Fruit fly (Drosophila melanogaster): ENCODE measurements around the gene foxo.

foxo gene

DNA sequence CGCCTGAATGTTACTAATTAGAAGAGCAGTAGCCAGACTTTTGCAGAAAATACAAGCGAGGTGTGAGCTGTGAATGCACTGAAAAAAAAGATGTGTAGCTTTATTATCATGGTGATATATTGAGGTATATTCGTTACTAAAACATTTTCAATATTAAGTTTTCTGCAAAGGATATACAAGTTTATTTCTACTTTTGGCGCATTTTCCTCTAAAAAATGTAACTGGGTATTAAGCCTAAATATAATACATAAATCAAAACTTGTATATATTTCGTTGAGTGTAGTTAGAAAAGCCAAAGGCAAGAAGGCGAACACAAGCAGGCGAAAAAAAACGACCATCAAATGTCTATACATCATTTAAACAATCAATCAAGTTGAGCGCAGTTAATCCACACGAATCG lies 15.1 kb upstream of the foxo start:
- TF ChIP-seq CG17801 (GFP tag; optimal IDR thresholded peaks at IDR 0.05; ENCODE audit: partially characterized antibody), result no peak

- TF ChIP-seq CG17801 (GFP tag; optimal IDR thresholded peaks at IDR 0.05; ENCODE audit: partially characterized antibody), result no peak
Measured at dm6 chr3R:14044361-14044860, 12.3 kb upstream of the foxo start.

DNA sequence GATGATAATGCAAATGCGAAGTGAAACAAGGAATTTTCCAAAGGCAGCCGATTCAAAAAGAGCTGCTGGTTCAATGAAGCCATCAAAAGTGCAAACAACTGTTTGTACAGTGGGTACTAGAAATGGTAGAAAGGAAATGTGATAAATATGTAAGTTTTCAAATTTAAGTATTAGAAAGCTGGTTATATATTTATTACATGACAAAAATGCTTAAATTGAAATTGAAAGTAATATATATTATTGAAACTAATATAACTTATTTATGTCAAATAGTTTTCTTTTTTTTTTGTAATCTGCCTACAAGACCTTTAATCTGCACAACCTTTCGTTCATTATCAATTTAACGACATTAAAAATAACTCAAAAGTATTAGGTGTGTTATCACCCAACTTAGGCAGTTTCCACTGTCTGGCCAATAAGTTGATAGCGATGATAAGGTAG lies 8.0 kb upstream of the foxo start:
- no peak for TF ChIP-seq CG17801 (GFP tag; optimal IDR thresholded peaks at IDR 0.05; ENCODE audit: partially characterized antibody)

- TF ChIP-seq CG17801 (GFP tag; optimal IDR thresholded peaks at IDR 0.05; ENCODE audit: partially characterized antibody), result no peak
Measured at dm6 chr3R:14050556-14051170, 6.1 kb upstream of the foxo start.

- peak; percentile 98 for TF ChIP-seq CG17801 (GFP tag; optimal IDR thresholded peaks at IDR 0.05; ENCODE audit: partially characterized antibody)
Measured at dm6 chr3R:14051391-14051852, 5.3 kb upstream of the foxo start.

DNA sequence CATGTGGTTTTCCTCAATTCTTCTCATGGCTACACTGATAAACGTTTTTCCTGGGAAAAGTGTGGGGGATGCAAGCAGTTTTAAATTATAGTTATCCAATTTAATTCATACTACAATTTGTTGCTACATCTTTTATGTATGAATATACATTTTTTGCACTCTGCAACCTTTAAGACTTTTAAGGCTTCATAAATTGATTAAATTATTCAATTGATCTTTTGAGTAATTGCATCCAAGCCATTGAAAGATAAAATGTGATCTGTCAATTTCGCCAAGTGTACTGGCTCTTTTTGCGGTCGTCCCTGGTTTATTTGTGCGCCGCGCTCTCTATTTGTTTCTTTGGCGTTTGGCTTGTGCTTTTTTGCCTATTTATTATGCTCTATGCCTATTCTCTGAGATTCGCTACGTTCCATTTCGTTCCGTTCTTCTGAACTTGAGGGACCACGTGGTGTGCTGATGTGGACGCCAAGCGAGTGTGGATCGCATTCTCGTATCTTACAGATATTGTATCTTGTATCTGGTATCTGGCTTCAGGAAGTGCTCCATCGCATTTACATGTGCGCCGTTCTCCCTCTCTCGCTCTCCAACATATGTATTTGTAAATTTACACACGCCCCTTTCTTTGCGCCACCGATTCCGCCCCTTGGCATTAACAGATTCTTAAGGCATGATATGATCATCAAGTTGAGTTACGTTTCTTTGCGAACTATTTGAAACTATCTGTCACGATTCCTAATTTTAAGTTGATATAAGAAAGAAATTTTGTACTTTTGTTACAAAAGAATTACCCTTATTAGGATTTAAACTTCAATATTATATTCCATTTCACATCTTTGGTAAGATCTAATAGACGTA lies 4.3 kb upstream of the foxo start:
- TF ChIP-seq CG17801 (GFP tag; optimal IDR thresholded peaks at IDR 0.05; ENCODE audit: partially characterized antibody), result peak; percentile 57

dm6 chr3R:14053037-14053808 lies 3.5 kb upstream of the foxo start:
- TF ChIP-seq CG17801 (GFP tag; optimal IDR thresholded peaks at IDR 0.05; ENCODE audit: partially characterized antibody), result peak; percentile 75

DNA sequence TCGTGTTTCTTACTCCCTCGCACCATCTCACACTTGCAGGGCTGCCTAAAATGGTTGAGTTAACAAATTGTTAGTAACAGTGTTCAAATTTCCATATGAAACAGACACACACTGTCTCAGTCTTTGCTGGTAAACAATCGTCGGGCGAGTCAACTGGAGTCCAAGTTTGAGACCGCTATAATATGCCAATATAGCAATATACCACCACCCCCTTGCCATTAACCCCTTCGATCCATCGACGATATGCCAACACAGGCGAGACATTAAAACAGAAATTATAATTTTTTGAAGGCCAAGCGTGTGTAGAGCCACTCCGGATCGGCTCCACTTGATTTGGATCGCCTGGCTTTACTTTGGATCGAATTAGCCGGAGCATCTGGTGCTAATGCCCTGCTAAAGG lies 2.6 kb upstream of the foxo start:
- no peak for TF ChIP-seq CG17801 (GFP tag; optimal IDR thresholded peaks at IDR 0.05; ENCODE audit: partially characterized antibody)

- TF ChIP-seq CG17801 (GFP tag; optimal IDR thresholded peaks at IDR 0.05; ENCODE audit: partially characterized antibody), result peak; percentile 48
Measured at dm6 chr3R:14055944-14056319, 813 bp upstream of the foxo start.

DNA sequence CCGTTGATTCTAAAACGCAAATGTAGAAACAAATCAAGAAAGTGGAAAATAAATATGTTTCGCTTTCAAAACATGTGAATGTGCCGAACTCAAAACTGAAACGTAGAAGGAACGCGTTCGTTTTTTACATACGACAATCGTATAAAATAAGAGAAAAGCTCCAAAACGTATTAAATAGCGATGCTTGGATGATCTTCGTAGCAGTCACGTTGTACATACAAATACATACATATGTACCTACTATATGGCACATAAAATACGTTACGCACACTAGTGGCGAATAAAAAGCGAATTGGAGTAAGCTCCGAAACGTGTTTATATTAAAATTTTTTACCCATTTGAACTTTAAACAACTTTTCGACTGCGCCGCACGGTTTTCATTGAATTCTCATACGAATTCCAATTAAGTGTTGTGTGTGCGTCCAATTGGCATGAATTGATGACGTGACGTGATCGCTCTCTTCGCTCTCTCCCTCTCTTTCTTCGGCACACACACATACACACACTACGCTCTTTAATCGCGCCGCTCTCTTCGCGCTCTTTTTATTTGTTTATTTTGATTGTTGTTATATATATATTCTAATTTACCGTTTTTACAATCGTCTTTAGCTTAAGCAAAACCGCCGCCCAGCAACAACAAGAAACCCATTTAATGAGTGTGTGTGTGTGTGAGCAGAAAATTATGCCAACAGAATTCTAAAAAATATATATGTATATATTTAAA lies 549 bp downstream of the foxo start:
- TF ChIP-seq CG17801 (GFP tag; optimal IDR thresholded peaks at IDR 0.05; ENCODE audit: partially characterized antibody), result peak; percentile 43

DNA sequence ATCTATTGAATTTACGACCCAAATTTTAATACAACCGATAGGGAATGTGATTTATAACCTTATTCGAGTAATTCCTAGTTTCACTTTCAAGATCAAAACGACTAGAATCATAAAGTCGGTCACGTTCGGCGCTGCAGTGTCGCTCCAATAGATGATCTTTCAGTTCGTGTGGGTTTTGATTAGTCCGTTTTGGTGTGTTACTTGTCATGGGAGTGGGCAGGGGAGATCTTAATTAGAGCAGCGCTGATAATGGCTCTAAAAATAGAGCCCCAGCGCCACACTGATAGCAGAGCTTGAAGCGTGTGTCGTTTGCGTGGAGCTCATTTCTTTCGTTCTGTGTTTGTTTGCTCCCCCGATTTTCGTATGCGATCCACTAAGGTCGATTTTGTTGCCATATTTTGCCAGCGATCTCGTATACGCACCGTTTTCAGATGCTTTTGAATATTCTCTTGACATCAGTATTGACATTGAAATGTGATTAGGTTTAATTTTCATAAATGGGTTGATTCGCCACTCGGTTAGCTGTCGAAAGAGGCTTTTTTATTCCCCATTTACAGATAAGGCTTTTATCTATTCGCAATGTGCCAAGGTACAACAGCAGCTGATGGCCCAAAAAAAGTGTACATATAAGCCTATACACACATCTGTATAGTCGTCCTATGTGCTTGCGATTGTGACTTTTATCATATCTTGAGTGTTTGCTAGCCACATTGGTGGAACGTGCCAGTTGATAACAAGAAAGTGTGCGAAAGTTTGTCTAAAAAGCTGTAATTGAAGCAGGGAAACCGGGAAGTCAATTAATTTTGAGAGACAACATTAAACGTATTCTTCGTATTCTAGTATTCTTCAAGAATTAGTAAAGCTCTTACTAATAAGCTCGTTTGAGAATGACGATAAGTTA lies 2.0 kb downstream of the foxo start:
- TF ChIP-seq CG17801 (GFP tag; optimal IDR thresholded peaks at IDR 0.05; ENCODE audit: partially characterized antibody), result no peak

DNA sequence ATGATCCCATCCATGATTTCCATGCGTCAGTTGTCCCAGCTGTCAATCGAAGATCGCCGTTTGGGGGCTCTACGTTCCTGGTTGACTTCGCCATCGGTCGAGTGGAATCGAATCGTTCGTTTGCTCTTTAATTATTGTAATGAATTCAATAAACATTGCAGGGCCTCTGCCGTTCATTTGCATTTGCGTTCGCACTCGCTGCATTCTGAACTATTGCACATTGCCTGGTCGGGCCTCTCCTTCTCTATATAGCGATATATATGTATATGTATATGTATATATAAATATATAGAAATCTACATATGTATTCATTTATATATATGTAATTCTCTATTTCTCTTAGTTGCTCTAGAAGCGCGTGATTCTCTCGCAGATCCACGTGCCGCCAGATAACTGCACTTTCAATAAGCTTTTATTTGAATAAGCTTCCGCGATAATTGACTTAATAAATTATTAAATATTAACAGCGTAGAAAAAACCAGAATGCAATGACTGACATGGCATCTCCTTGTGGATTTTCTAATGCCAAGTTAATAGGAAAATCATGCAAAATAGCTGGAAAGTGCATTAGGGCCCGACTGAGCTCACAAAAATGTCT lies 3.1 kb downstream of the foxo start:
- no peak for TF ChIP-seq CG17801 (GFP tag; optimal IDR thresholded peaks at IDR 0.05; ENCODE audit: partially characterized antibody)

- TF ChIP-seq CG17801 (GFP tag; optimal IDR thresholded peaks at IDR 0.05; ENCODE audit: partially characterized antibody), result no peak
Measured at dm6 chr3R:14060399-14060798, 3.7 kb downstream of the foxo start.

All from ovary, adult (tissue).